Worm (Caenorhabditis elegans): Measurements from ENCODE around the gene his-62.

Gene his-62

ce11 chrIV:7486201-7486947 lies at the start of gene his-62, which contains the start of gene his-61:
TSS of gene his-62 (plus strand) at chrIV:7486545.
TSS of gene his-61 (minus strand) at chrIV:7486217.
- no peak for TF ChIP-seq mab-5 (tag; optimal IDR thresholded peaks at IDR 0.05)
- peak; percentile 14 for TF ChIP-seq hlh-1 (tag; optimal IDR thresholded peaks at IDR 0.05)
- TF ChIP-seq blmp-1 (tag; optimal IDR thresholded peaks at IDR 0.05), result no peak
- no peak for TF ChIP-seq unc-120 (tag; optimal IDR thresholded peaks at IDR 0.05; ENCODE audit: poor library complexity, severe bottlenecking)
- no peak for TF ChIP-seq elt-1 (tag; optimal IDR thresholded peaks at IDR 0.05; ENCODE audit: borderline replicate concordance, insufficient read depth)
- TF ChIP-seq ham-2 (GFP tag; optimal IDR thresholded peaks at IDR 0.05), result peak; percentile 4
- TF ChIP-seq mls-2 (tag; optimal IDR thresholded peaks at IDR 0.05), result peak; percentile 86
- no peak for TF ChIP-seq unc-62 (GFP tag; optimal IDR thresholded peaks at IDR 0.05)
- TF ChIP-seq elt-3 (tag; optimal IDR thresholded peaks at IDR 0.05), result no peak
- TF ChIP-seq cnd-1 (tag; optimal IDR thresholded peaks at IDR 0.05), result peak; percentile 88
- peak; percentile 99 for TF ChIP-seq unc-39 (tag; optimal IDR thresholded peaks at IDR 0.05)
- no peak for TF ChIP-seq zip-8 (tag; optimal IDR thresholded peaks at IDR 0.05)
- TF ChIP-seq tbx-8 (GFP tag; optimal IDR thresholded peaks at IDR 0.05), result no peak
- peak; percentile 41 for TF ChIP-seq nhr-2 (tag; optimal IDR thresholded peaks at IDR 0.05)
- TF ChIP-seq drap-1 (GFP tag; optimal IDR thresholded peaks at IDR 0.05), result peak; percentile 53
- no peak for TF ChIP-seq lin-32 (GFP tag; optimal IDR thresholded peaks at IDR 0.05)
- TF ChIP-seq nhr-28 (tag; optimal IDR thresholded peaks at IDR 0.05), result no peak
- peak; percentile 88 for TF ChIP-seq pha-4 (tag; optimal IDR thresholded peaks at IDR 0.05)
- peak; percentile 76 for TF ChIP-seq ceh-39 (tag; optimal IDR thresholded peaks at IDR 0.05)
- TF ChIP-seq bed-3 (GFP tag; optimal IDR thresholded peaks at IDR 0.05), result no peak
- TF ChIP-seq lin-13 (tag; optimal IDR thresholded peaks at IDR 0.05), result peak; percentile 93
- peak; percentile 56 for TF ChIP-seq nhr-12 (tag; optimal IDR thresholded peaks at IDR 0.05)
- peak; percentile 56 for TF ChIP-seq ces-1 (GFP tag; optimal IDR thresholded peaks at IDR 0.05)
- TF ChIP-seq nhr-237 (tag; optimal IDR thresholded peaks at IDR 0.05), result no peak
- TF ChIP-seq nhr-76 (tag; optimal IDR thresholded peaks at IDR 0.05), result no peak
- no peak for TF ChIP-seq ceh-83 (GFP tag; optimal IDR thresholded peaks at IDR 0.05)
- no peak for TF ChIP-seq flh-1 (GFP tag; optimal IDR thresholded peaks at IDR 0.05)
- peak; percentile 75 for TF ChIP-seq sptf-1 (tag; optimal IDR thresholded peaks at IDR 0.05)
- peak; percentile 86 for TF ChIP-seq ztf-11 (tag; optimal IDR thresholded peaks at IDR 0.05)
- peak; percentile 50 for TF ChIP-seq sem-2 (GFP tag; optimal IDR thresholded peaks at IDR 0.05)
- peak; percentile 69 for TF ChIP-seq lsy-2 (tag; optimal IDR thresholded peaks at IDR 0.05)
- no peak for TF ChIP-seq ceh-43 (GFP tag; optimal IDR thresholded peaks at IDR 0.05)
- peak; percentile 86 for TF ChIP-seq M03D4.4 (tag; optimal IDR thresholded peaks at IDR 0.05)
- TF ChIP-seq mep-1 (tag; optimal IDR thresholded peaks at IDR 0.05), result peak; percentile 55
- TF ChIP-seq snpc-4 (tag; optimal IDR thresholded peaks at IDR 0.05), result no peak

ce11 chrIV:7439377-7439776 lies 47.0 kb upstream of the his-62 start:
- TF ChIP-seq unc-120 (tag; optimal IDR thresholded peaks at IDR 0.05; ENCODE audit: poor library complexity, severe bottlenecking) (no peak), mls-2 (tag; optimal IDR thresholded peaks at IDR 0.05) (no peak), pha-4 (tag; optimal IDR thresholded peaks at IDR 0.05) (no peak), cnd-1 (tag; optimal IDR thresholded peaks at IDR 0.05) (no peak), mab-5 (tag; optimal IDR thresholded peaks at IDR 0.05) (no peak), ceh-39 (tag; optimal IDR thresholded peaks at IDR 0.05) (no peak), bed-3 (GFP tag; optimal IDR thresholded peaks at IDR 0.05) (no peak), lin-32 (GFP tag; optimal IDR thresholded peaks at IDR 0.05) (no peak), flh-1 (GFP tag; optimal IDR thresholded peaks at IDR 0.05) (no peak), ham-2 (GFP tag; optimal IDR thresholded peaks at IDR 0.05) (no peak), elt-3 (tag; optimal IDR thresholded peaks at IDR 0.05) (no peak), nhr-2 (tag; optimal IDR thresholded peaks at IDR 0.05) (no peak), nhr-237 (tag; optimal IDR thresholded peaks at IDR 0.05) (no peak), unc-39 (tag; optimal IDR thresholded peaks at IDR 0.05) (no peak), nhr-12 (tag; optimal IDR thresholded peaks at IDR 0.05) (no peak), ztf-11 (tag; optimal IDR thresholded peaks at IDR 0.05) (no peak), sem-2 (GFP tag; optimal IDR thresholded peaks at IDR 0.05) (no peak), unc-62 (GFP tag; optimal IDR thresholded peaks at IDR 0.05) (no peak), drap-1 (GFP tag; optimal IDR thresholded peaks at IDR 0.05) (no peak), hlh-1 (tag; optimal IDR thresholded peaks at IDR 0.05) (no peak)

- no peak for TF ChIP-seq ham-2 (GFP tag; optimal IDR thresholded peaks at IDR 0.05)
- TF ChIP-seq pha-4 (tag; optimal IDR thresholded peaks at IDR 0.05), result no peak
- TF ChIP-seq mls-2 (tag; optimal IDR thresholded peaks at IDR 0.05), result no peak
- no peak for TF ChIP-seq mep-1 (tag; optimal IDR thresholded peaks at IDR 0.05)
- no peak for TF ChIP-seq nhr-237 (tag; optimal IDR thresholded peaks at IDR 0.05)
- TF ChIP-seq snpc-4 (tag; optimal IDR thresholded peaks at IDR 0.05), result no peak
- no peak for TF ChIP-seq lin-32 (GFP tag; optimal IDR thresholded peaks at IDR 0.05)
Measured at ce11 chrIV:7440238-7440637, 46.1 kb upstream of the his-62 start.

Data from whole organism, mixed stage, embryonic.